Worm (Caenorhabditis elegans) whole organism, L2 larva: Measurements from ENCODE around the gene W06D11.3.

ENCODE experiments used
- R02D3.7 ChIP-seq: fragments of 150-350 bp; optimal IDR thresholded peaks from 2 replicates; lab custom pipeline; 2014; ENCODE audit warnings: missing biosample characterization, missing genetic modification characterization
- aly-2 ChIP-seq: fragments of 150-350 bp; optimal IDR thresholded peaks from 2 replicates; lab custom pipeline; 2014; ENCODE audit warnings: missing biosample characterization, missing genetic modification characterization
- elt-3 ChIP-seq: sonication (generic microtip); optimal IDR thresholded peaks from 2 replicates; lab custom pipeline; 2017; ENCODE audit warnings: missing biosample characterization, missing genetic modification characterization
- fos-1 ChIP-seq: fragments of 150-350 bp; optimal IDR thresholded peaks from 2 replicates; lab custom pipeline; 2014; ENCODE audit warnings: missing biosample characterization, missing genetic modification characterization
- snpc-4 ChIP-seq: fragments of 150-350 bp; optimal IDR thresholded peaks from 2 replicates; lab custom pipeline; 2014; ENCODE audit warnings: missing biosample characterization, missing genetic modification characterization

- TF ChIP-seq elt-3 (no peak), R02D3.7 (tag; lab: Kevin White, UChicago) (no peak), aly-2 (tag; lab: Kevin White, UChicago) (no peak), snpc-4 (tag; lab: Kevin White, UChicago) (no peak), fos-1 (no peak)
Observed at ce11 chrX:12288254-12288653, 10.2 kb upstream of the W06D11.3 start, which contains the start of gene C04B4.5.
